Worm (Caenorhabditis elegans) whole organism, young adult: ENCODE data around the gene nep-25.

ENCODE experiments used
- B0019.2 ChIP-seq: fragments of 200-800 bp; sonication (Bioruptor generic); conservative IDR thresholded peaks from 2 replicates; pipeline ENCODE4 v1.3.6; 2022; ENCODE audit warnings: missing genetic modification reagents, missing genetic modification characterization, missing compliant biosample characterization
- D2030.7 ChIP-seq: fragments of 200-800 bp; sonication (Bioruptor generic); IDR thresholded peaks from 2 replicates; pipeline ENCODE4 v1.3.6; 2022; ENCODE audit warnings: missing genetic modification reagents, missing genetic modification characterization, missing compliant biosample characterization
- Y79H2A.3 ChIP-seq: fragments of 200-800 bp; sonication (Bioruptor generic); conservative IDR thresholded peaks from 2 replicates; pipeline ENCODE4 v1.3.6; 2022; ENCODE audit warnings: missing genetic modification reagents, missing genetic modification characterization, missing compliant biosample characterization
- lsy-27 ChIP-seq: sonication (generic microtip); optimal IDR thresholded peaks from 2 replicates; lab custom pipeline; 2017; ENCODE audit warnings: missing genetic modification characterization, mild to moderate bottlenecking, missing compliant biosample characterization, antibody characterized with exemption, missing genotype, borderline replicate concordance; ENCODE audit not compliant: insufficient read depth
- rpc-1 ChIP-seq, 2 experiments: fragments of 150-350 bp in 1 of 2; sonication (generic microtip) in 1 of 2; optimal IDR thresholded peaks; 2 replicates each; lab custom pipeline; 2014 to 2018; ENCODE audit warnings: missing biosample characterization in 1 of 2, missing genetic modification characterization in 1 of 2, missing genetic modification reagents in 1 of 2, missing genotype in 1 of 2
- snpc-3.4 ChIP-seq: sonication (generic microtip); optimal IDR thresholded peaks from 2 replicates; lab custom pipeline; 2017; ENCODE audit warnings: missing genetic modification characterization, mild to moderate bottlenecking, missing compliant biosample characterization, antibody characterized with exemption, moderate library complexity, missing genotype, missing genetic modification reagents
- unc-130 ChIP-seq: sonication (generic microtip); optimal IDR thresholded peaks from 2 replicates; lab custom pipeline; 2016; ENCODE audit warnings: missing genetic modification reagents, missing genetic modification characterization, missing compliant biosample characterization

DNA sequence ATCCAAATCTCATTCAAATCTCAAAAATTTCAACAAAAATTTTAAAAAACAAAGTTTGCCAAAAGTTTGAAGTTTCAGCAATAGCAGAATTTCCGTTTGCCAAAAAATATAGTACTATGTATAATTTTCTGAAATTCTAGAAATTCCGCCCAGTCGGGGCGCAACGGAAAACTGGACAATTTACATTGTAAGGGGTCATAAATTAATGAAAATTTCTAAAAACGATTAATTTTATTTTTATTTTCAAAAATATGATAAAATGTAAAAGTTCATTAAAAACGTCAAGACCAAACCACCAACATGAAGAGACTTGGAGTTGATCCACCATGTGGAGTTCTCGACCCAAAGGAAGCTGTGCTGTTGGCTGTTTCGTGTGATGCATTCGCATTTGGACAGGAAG is 23.7 kb upstream of the nep-25 start, which contains the start of gene ZK1248.4:
- TF ChIP-seq rpc-1 (optimal IDR thresholded peaks at IDR 0.05; lab: Kevin White, UChicago) (no peak), rpc-1 (tag; optimal IDR thresholded peaks at IDR 0.05; lab: Kevin White, UChicago) (no peak), unc-130 (GFP tag; lab: Kevin White, UChicago) (no peak), Y79H2A.3 (no peak), D2030.7 (GFP tag; lab: Robert Waterston, UW) (no peak), lsy-27 (tag; lab: Kevin White, UChicago) (no peak), B0019.2 (GFP tag; lab: Robert Waterston, UW) (no peak), snpc-3.4 (tag; lab: Kevin White, UChicago) (no peak)
